Worm (Caenorhabditis elegans): ENCODE measurements around the gene pifk-1.

pifk-1 gene

DNA sequence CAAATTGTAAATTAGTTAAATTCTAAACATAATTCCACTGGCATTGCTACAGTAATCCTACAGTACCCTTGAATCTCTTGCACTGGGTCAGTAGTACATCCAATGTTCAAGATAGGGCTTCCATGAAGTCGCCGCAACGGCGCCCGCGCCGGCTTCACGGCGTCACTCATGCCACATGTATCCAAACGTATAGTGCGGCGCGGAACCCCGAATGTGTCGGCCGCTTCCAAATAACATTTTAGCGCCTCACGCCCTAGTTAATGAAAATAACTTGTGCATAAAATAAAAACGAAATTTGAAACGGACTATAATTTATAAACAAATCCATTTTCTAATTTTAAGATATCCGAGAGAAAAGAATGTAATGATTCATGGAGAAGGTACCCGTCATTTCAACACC lies 11.7 kb upstream of the pifk-1 start:
- TF ChIP-seq T23F11.4 (GFP tag; optimal IDR thresholded peaks at IDR 0.05) (no peak), zip-5 (tag; optimal IDR thresholded peaks at IDR 0.05) (no peak), ets-4 (tag; optimal IDR thresholded peaks at IDR 0.05) (no peak), ceh-2 (tag; optimal IDR thresholded peaks at IDR 0.05) (no peak), ceh-48 (tag; optimal IDR thresholded peaks at IDR 0.05) (no peak), unc-42 (tag; optimal IDR thresholded peaks at IDR 0.05) (no peak), rnt-1 (tag; optimal IDR thresholded peaks at IDR 0.05) (no peak), hlh-13 (GFP tag; optimal IDR thresholded peaks at IDR 0.05) (no peak), hlh-6 (tag; optimal IDR thresholded peaks at IDR 0.05) (no peak), ceh-30 (tag; optimal IDR thresholded peaks at IDR 0.05) (no peak), K09A11.1 (tag; optimal IDR thresholded peaks at IDR 0.05; ENCODE audit: insufficient read depth) (no peak), ref-2 (tag; optimal IDR thresholded peaks at IDR 0.05) (no peak), npax-4 (tag; optimal IDR thresholded peaks at IDR 0.05) (no peak), mec-3 (tag; optimal IDR thresholded peaks at IDR 0.05; ENCODE audit: borderline replicate concordance) (no peak), F13H6.1 (tag; optimal IDR thresholded peaks at IDR 0.05) (no peak), ceh-34 (tag; optimal IDR thresholded peaks at IDR 0.05) (no peak), ahr-1 (tag; optimal IDR thresholded peaks at IDR 0.05) (no peak)

ce11 chrX:933504-933903 lies 9.2 kb upstream of the pifk-1 start, which contains the start of gene F35H12.1:
Gene F35H12.1, plus strand, starts transcription at chrX:933804.
- TF ChIP-seq ceh-6 (GFP tag; optimal IDR thresholded peaks at IDR 0.05) (no peak), zip-5 (tag; optimal IDR thresholded peaks at IDR 0.05) (no peak), hlh-30 (tag; optimal IDR thresholded peaks at IDR 0.05; ENCODE audit: insufficient read depth) (no peak), ceh-2 (tag; optimal IDR thresholded peaks at IDR 0.05) (no peak), fkh-6 (tag; optimal IDR thresholded peaks at IDR 0.05) (no peak), K02D7.2 (tag; optimal IDR thresholded peaks at IDR 0.05) (no peak), ceh-19 (GFP tag; optimal IDR thresholded peaks at IDR 0.05) (no peak), T23F11.4 (GFP tag; optimal IDR thresholded peaks at IDR 0.05) (no peak), fkh-10 (GFP tag; optimal IDR thresholded peaks at IDR 0.05) (no peak)

DNA sequence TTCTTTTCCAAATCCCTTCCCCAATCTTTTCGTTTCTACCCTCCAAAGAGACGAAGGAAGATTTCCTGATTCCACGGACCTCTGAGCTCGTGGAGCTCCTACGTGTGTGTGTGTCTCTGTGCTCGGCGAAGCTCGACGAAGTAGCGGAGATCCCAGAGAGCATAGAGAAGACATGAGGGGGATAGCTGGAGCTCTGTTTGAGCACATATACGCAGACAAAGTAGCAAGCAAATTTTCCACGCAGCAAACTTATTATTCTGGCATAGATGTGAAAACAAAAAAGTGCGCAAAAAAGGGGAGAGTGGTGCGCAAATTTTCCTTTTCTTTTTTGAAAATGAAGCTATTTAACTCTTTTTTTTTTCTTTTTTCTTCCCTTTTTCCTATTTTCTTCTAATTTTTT lies 8.6 kb upstream of the pifk-1 start:
- TF ChIP-seq rnt-1 (tag; optimal IDR thresholded peaks at IDR 0.05) (no peak), hlh-8 (tag; optimal IDR thresholded peaks at IDR 0.05) (no peak), ceh-14 (tag; optimal IDR thresholded peaks at IDR 0.05) (peak; percentile 58), ahr-1 (tag; optimal IDR thresholded peaks at IDR 0.05) (no peak), ceh-19 (GFP tag; optimal IDR thresholded peaks at IDR 0.05) (peak; percentile 2), nfya-1 (tag; optimal IDR thresholded peaks at IDR 0.05) (peak; percentile 35), ceh-9 (tag; optimal IDR thresholded peaks at IDR 0.05) (no peak), ceh-18 (tag; optimal IDR thresholded peaks at IDR 0.05) (peak; percentile 19), che-1 (tag; optimal IDR thresholded peaks at IDR 0.05) (no peak), unc-42 (tag; optimal IDR thresholded peaks at IDR 0.05) (peak; percentile 77), ceh-31 (tag; optimal IDR thresholded peaks at IDR 0.05) (peak; percentile 65), hlh-15 (tag; optimal IDR thresholded peaks at IDR 0.05) (no peak), tbx-2 (tag; optimal IDR thresholded peaks at IDR 0.05) (peak; percentile 23), eyg-1 (tag; optimal IDR thresholded peaks at IDR 0.05) (no peak)

DNA sequence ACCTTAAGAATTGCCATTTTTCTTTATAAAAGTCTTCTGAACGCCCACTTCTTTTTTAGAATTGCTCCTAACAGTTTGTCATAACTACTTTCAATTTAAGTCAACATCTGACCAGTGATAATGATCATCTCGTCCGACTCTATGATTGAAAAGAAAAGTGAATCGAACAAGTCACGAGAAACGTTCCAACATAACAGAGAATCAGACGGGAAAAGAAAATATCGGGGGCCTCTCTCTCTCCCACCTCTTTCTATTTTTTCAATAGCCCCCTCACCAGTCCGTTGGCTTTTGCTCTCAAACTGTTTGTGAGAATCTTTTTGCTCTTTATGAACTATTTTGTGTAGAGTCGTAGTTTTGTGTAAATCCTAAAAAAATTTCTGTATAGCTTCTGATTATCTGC lies 3.3 kb upstream of the pifk-1 start:
- TF ChIP-seq nfya-1 (tag; optimal IDR thresholded peaks at IDR 0.05): no peak
- TF ChIP-seq ets-4 (tag; optimal IDR thresholded peaks at IDR 0.05): no peak
- TF ChIP-seq dmd-4 (tag; optimal IDR thresholded peaks at IDR 0.05; ENCODE audit: borderline replicate concordance): no peak
- no peak for TF ChIP-seq hlh-13 (GFP tag; optimal IDR thresholded peaks at IDR 0.05)
- TF ChIP-seq fax-1 (tag; optimal IDR thresholded peaks at IDR 0.05): no peak
- TF ChIP-seq C38D4.7 (GFP tag; optimal IDR thresholded peaks at IDR 0.05): no peak
- TF ChIP-seq nhr-11 (tag; optimal IDR thresholded peaks at IDR 0.05): no peak
- no peak for TF ChIP-seq K02D7.2 (tag; optimal IDR thresholded peaks at IDR 0.05)
- TF ChIP-seq elt-2 (tag; optimal IDR thresholded peaks at IDR 0.05): no peak
- TF ChIP-seq pag-3 (tag; optimal IDR thresholded peaks at IDR 0.05; ENCODE audit: borderline replicate concordance): no peak
